Worm (Caenorhabditis elegans) whole organism, early embryonic: Measurements from ENCODE around the gene dct-17.

ENCODE experiments used
- B0310.2 ChIP-seq: sonication (generic microtip); optimal IDR thresholded peaks from 2 replicates; lab custom pipeline; 2016; ENCODE audit warnings: mild to moderate bottlenecking, missing genetic modification characterization, missing compliant biosample characterization
- aly-1 ChIP-seq: sonication (generic microtip); optimal IDR thresholded peaks from 2 replicates; lab custom pipeline; 2016; ENCODE audit warnings: missing genetic modification characterization, missing compliant biosample characterization
- ama-1 ChIP-seq: fragments of 150-350 bp; optimal IDR thresholded peaks from 2 replicates; lab custom pipeline; 2014
- flt-1 ChIP-seq: fragments of 200-800 bp; sonication (Bioruptor generic); IDR thresholded peaks from 2 replicates; pipeline ENCODE4 v1.3.6; 2022; ENCODE audit warnings: missing genetic modification characterization, missing compliant biosample characterization
- hnd-1 ChIP-seq: sonication (generic microtip); optimal IDR thresholded peaks from 2 replicates; lab custom pipeline; 2016; ENCODE audit warnings: missing genetic modification characterization, missing compliant biosample characterization

DNA sequence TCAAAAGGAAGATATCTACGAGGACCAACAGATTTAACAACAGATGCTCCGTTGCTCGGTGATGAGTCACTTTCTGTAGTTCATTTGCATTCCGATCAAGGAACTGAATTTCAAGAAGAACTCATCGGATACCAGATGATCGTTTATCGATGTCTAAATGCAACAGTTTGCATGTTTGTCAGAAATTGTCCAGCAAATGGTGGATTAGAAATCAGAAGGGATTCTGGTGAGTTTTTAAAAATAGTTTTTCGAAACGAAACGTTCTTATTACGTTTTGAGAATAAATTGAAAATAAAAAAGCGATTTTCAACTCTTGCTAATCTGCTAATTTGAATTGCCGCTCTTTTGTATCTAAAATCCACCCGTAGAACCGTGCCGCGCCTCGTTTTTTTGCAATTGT is 50.7 kb downstream of the dct-17 start:
- TF ChIP-seq aly-1 (tag; lab: Kevin White, UChicago) (no peak), ama-1 (lab: Kevin White, UChicago) (no peak), flt-1 (GFP tag; lab: Robert Waterston, UW) (no peak), B0310.2 (tag; lab: Kevin White, UChicago) (no peak), hnd-1 (tag; lab: Kevin White, UChicago) (no peak)
